Fruit fly (Drosophila melanogaster) whole organism, wandering third instar larva: Measurements from ENCODE around the gene CG10993.

ENCODE experiments used
- Abd-B ChIP-seq: fragments of >200 bp; optimal IDR thresholded peaks from 2 replicates; lab custom pipeline; 2017; ENCODE audit warnings: missing biosample characterization, missing genetic modification characterization
- CG32264 ChIP-seq: fragments of 200-800 bp; sonication (Bioruptor generic); optimal IDR thresholded peaks from 2 replicates; lab custom pipeline; 2016; ENCODE audit warnings: missing biosample characterization, missing genetic modification characterization
- CG9705 ChIP-seq: fragments of 200-800 bp; sonication (Bioruptor generic); optimal IDR thresholded peaks from 2 replicates; lab custom pipeline; 2018; ENCODE audit warnings: missing biosample characterization, mild to moderate bottlenecking, missing genetic modification characterization
- CrebA ChIP-seq: fragments of 200-800 bp; sonication (Bioruptor generic); optimal IDR thresholded peaks from 2 replicates; lab custom pipeline; 2016; ENCODE audit warnings: missing biosample characterization, mild to moderate bottlenecking, missing genetic modification characterization, borderline replicate concordance
- Dfd ChIP-seq: fragments of >200 bp; optimal IDR thresholded peaks from 2 replicates; lab custom pipeline; 2017; ENCODE audit warnings: missing biosample characterization, missing genetic modification characterization
- Dif ChIP-seq: fragments of 200-275, 200-300 bp; sonication (Bioruptor generic); optimal IDR thresholded peaks from 2 replicates; lab custom pipeline; 2018; ENCODE audit warnings: missing biosample characterization, missing genetic modification characterization; ENCODE audit not compliant: partially characterized antibody
- GATAd ChIP-seq: sonication (Bioruptor generic); optimal IDR thresholded peaks from 2 replicates; lab custom pipeline; 2016; ENCODE audit warnings: missing biosample characterization, missing genetic modification characterization
- HLH106 ChIP-seq: fragments of 200-800 bp; optimal IDR thresholded peaks from 3 replicates; lab custom pipeline; 2019; ENCODE audit warnings: missing biosample characterization, mild to moderate bottlenecking, missing genetic modification characterization, moderate library complexity
- Hnf4 ChIP-seq: fragments of 200-800 bp; sonication (Bioruptor generic); optimal IDR thresholded peaks from 2 replicates; lab custom pipeline; 2016; ENCODE audit warnings: missing biosample characterization, mild to moderate bottlenecking, missing genetic modification characterization
- Hr78 ChIP-seq: fragments of >200 bp; optimal IDR thresholded peaks from 2 replicates; lab custom pipeline; 2017; ENCODE audit warnings: missing biosample characterization, missing genetic modification characterization
- Hr83 ChIP-seq: fragments of 200-300 bp; sonication (Bioruptor generic); optimal IDR thresholded peaks from 2 replicates; lab custom pipeline; 2016; ENCODE audit warnings: missing biosample characterization, mild to moderate bottlenecking, missing genetic modification characterization, moderate library complexity; ENCODE audit not compliant: poor library complexity, severe bottlenecking
- Jra ChIP-seq: sonication (Bioruptor generic); optimal IDR thresholded peaks from 2 replicates; lab custom pipeline; 2016; ENCODE audit warnings: missing biosample characterization, missing genetic modification characterization
- Mio ChIP-seq: sonication (Bioruptor generic); optimal IDR thresholded peaks from 2 replicates; lab custom pipeline; 2016; ENCODE audit warnings: missing biosample characterization, missing genetic modification characterization
- Myc ChIP-seq: fragments of >200 bp; optimal IDR thresholded peaks from 2 replicates; lab custom pipeline; 2017
- N ChIP-seq: fragments of >200 bp; optimal IDR thresholded peaks from 2 replicates; lab custom pipeline; 2018; ENCODE audit warnings: missing biosample characterization, missing external identifiers, missing genetic modification characterization
- OdsH ChIP-seq: fragments of 200-800 bp; sonication (Bioruptor generic); optimal IDR thresholded peaks from 2 replicates; lab custom pipeline; 2016; ENCODE audit warnings: missing biosample characterization, mild to moderate bottlenecking, missing genetic modification characterization
- Rel ChIP-seq, 2 experiments: fragments of 200-800 bp; sonication (Bioruptor generic) in 1 of 2; optimal IDR thresholded peaks; 2 replicates in 1 of 2; 3 replicates in 1 of 2; lab custom pipeline; 2016 to 2019; ENCODE audit warnings: mild to moderate bottlenecking in 2 of 2, missing biosample characterization in 2 of 2, missing genetic modification characterization in 2 of 2, moderate library complexity in 1 of 2
- Sp1 ChIP-seq: fragments of 200-800 bp; sonication (Bioruptor generic); optimal IDR thresholded peaks from 3 replicates; lab custom pipeline; 2019; ENCODE audit warnings: missing biosample characterization, mild to moderate bottlenecking, missing genetic modification characterization, moderate library complexity
- Vsx2 ChIP-seq: fragments of 200-300, 225-300 bp; sonication (Bioruptor generic); optimal IDR thresholded peaks from 2 replicates; lab custom pipeline; 2018; ENCODE audit warnings: missing biosample characterization, missing genetic modification characterization; ENCODE audit not compliant: partially characterized antibody
- br ChIP-seq: fragments of 200-800 bp; sonication (Bioruptor generic); optimal IDR thresholded peaks from 2 replicates; lab custom pipeline; 2016; ENCODE audit warnings: missing biosample characterization, missing genetic modification characterization
- brk ChIP-seq: fragments of 200-800 bp; sonication (Bioruptor generic); optimal IDR thresholded peaks from 2 replicates; lab custom pipeline; 2016; ENCODE audit warnings: missing biosample characterization, mild to moderate bottlenecking, missing genetic modification characterization
- dl ChIP-seq, 2 experiments: fragments of 175-275, 200-275 bp in 1 of 2; fragments of 200-275 bp in 1 of 2; sonication (Bioruptor generic); optimal IDR thresholded peaks; lab custom pipeline; 2018; ENCODE audit warnings: mild to moderate bottlenecking in 2 of 2, missing biosample characterization in 2 of 2, missing genetic modification characterization in 2 of 2, moderate library complexity in 2 of 2; ENCODE audit not compliant: partially characterized antibody in 2 of 2, insufficient read depth in 1 of 2
- dmrt93B ChIP-seq: fragments of 200-800 bp; sonication (Bioruptor generic); optimal IDR thresholded peaks from 2 replicates; lab custom pipeline; 2018; ENCODE audit warnings: missing biosample characterization, mild to moderate bottlenecking, missing genetic modification characterization
- dsf ChIP-seq: sonication (Bioruptor generic); optimal IDR thresholded peaks from 2 replicates; lab custom pipeline; 2016; ENCODE audit warnings: missing biosample characterization, missing genetic modification characterization, borderline replicate concordance
- ey ChIP-seq: fragments of 200-800 bp; sonication (Bioruptor generic); optimal IDR thresholded peaks from 2 replicates; lab custom pipeline; 2016; ENCODE audit warnings: missing biosample characterization, missing genetic modification characterization
- foxo ChIP-seq, 2 experiments: fragments of 200-800 bp; sonication (Bioruptor generic); optimal IDR thresholded peaks; 2 replicates in 1 of 2; 3 replicates in 1 of 2; lab custom pipeline; 2016 to 2017; ENCODE audit warnings: missing biosample characterization in 2 of 2, missing genetic modification characterization in 2 of 2
- fru ChIP-seq: fragments of 200-800 bp; sonication (Bioruptor generic); optimal IDR thresholded peaks from 3 replicates; lab custom pipeline; 2016; ENCODE audit warnings: missing biosample characterization, mild to moderate bottlenecking, missing genetic modification characterization
- h ChIP-seq: fragments of 200-800 bp; sonication (Bioruptor generic); optimal IDR thresholded peaks from 3 replicates; lab custom pipeline; 2016; ENCODE audit warnings: missing biosample characterization, mild to moderate bottlenecking, missing genetic modification characterization
- jim ChIP-seq: fragments of 175-275, 200-325 bp; sonication (Bioruptor generic); optimal IDR thresholded peaks from 2 replicates; lab custom pipeline; 2016; ENCODE audit warnings: missing biosample characterization, mild to moderate bottlenecking, missing genetic modification characterization
- lola ChIP-seq: fragments of >200 bp; optimal IDR thresholded peaks from 2 replicates; lab custom pipeline; 2017; ENCODE audit warnings: missing biosample characterization, missing genetic modification characterization
- pan ChIP-seq: fragments of >200 bp; optimal IDR thresholded peaks from 2 replicates; lab custom pipeline; 2017
- psq ChIP-seq: fragments of 200-800 bp; sonication (Bioruptor generic); optimal IDR thresholded peaks from 3 replicates; lab custom pipeline; 2017; ENCODE audit warnings: missing biosample characterization, mild to moderate bottlenecking, missing genetic modification characterization, moderate library complexity
- rgr ChIP-seq: fragments of 200-800 bp; sonication (Bioruptor generic); optimal IDR thresholded peaks from 3 replicates; lab custom pipeline; 2016; ENCODE audit warnings: missing biosample characterization, mild to moderate bottlenecking, missing genetic modification characterization
- sage ChIP-seq: fragments of 200-800 bp; sonication (Bioruptor generic); optimal IDR thresholded peaks from 2 replicates; lab custom pipeline; 2016; ENCODE audit warnings: missing biosample characterization, mild to moderate bottlenecking, missing genetic modification characterization
- sv ChIP-seq: fragments of 200-800 bp; sonication (Bioruptor generic); optimal IDR thresholded peaks from 3 replicates; lab custom pipeline; 2016; ENCODE audit warnings: missing biosample characterization, missing genetic modification characterization
- tai ChIP-seq: sonication (Bioruptor generic); optimal IDR thresholded peaks from 2 replicates; lab custom pipeline; 2016; ENCODE audit warnings: missing biosample characterization, missing genetic modification characterization
- usp ChIP-seq: fragments of >200 bp; optimal IDR thresholded peaks from 2 replicates; lab custom pipeline; 2017; ENCODE audit warnings: missing biosample characterization, missing genetic modification characterization
- woc ChIP-seq: sonication (Bioruptor generic); optimal IDR thresholded peaks from 2 replicates; lab custom pipeline; 2016; ENCODE audit warnings: missing biosample characterization, mild to moderate bottlenecking, missing genetic modification characterization

CG10993 gene

dm6 chrX:13791011-13791410, at the start of gene CG10993:
Gene CG10993 (minus strand): TSS chrX:13791111.
- TF ChIP-seq tai (GFP tag; lab: Kevin White, UChicago) (no peak), Jra (GFP tag; lab: Kevin White, UChicago) (no peak), CG9705 (GFP tag; lab: Kevin White, UChicago) (no peak), Sp1 (GFP tag; lab: Kevin White, UChicago) (no peak), OdsH (no peak), CG32264 (GFP tag; lab: Kevin White, UChicago) (no peak), fru (GFP tag; lab: Kevin White, UChicago) (no peak), Myc (lab: Kevin White, UChicago) (no peak), psq (GFP tag; lab: Kevin White, UChicago) (no peak), usp (GFP tag; lab: Kevin White, UChicago) (no peak), CrebA (GFP tag; lab: Kevin White, UChicago) (no peak), sage (GFP tag; lab: Kevin White, UChicago) (no peak), GATAd (GFP tag; lab: Kevin White, UChicago) (no peak), jim (GFP tag; lab: Kevin White, UChicago) (no peak), Hnf4 (GFP tag; lab: Kevin White, UChicago) (no peak), dl (GFP tag; optimal IDR thresholded peaks at IDR 0.05; lab: Kevin White, UChicago; ENCODE audit: insufficient read depth in 1 of 2, partially characterized antibody in 2 of 2) (no peak), sv (GFP tag; lab: Kevin White, UChicago) (no peak), Rel (GFP tag; optimal IDR thresholded peaks at IDR 0.05; lab: Kevin White, UChicago) (no peak), Rel (tag; optimal IDR thresholded peaks at IDR 0.05; lab: Kevin White, UChicago) (no peak), brk (GFP tag; lab: Kevin White, UChicago) (no peak)

DNA sequence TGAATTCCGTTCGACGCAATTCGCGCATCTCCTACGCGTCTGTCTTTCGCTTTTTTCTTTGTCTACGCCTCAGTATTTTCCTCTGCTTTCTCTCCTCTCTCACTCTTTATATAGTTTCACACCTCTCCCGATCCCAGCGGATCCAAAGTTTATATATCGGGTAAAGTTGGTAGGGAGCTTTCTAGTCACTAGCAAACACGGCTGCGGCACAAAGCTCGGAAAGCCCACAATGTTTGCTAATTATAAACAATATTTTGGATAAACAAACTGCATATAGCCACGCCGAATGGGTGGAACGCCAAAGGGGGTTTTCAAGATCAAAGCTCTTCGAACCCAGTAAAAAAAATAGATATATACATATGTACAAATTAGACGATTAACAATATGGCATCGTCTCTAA, 49.2 kb upstream of the CG10993 start:
- peak; percentile 81 for TF ChIP-seq rgr
- TF ChIP-seq GATAd (GFP tag; lab: Kevin White, UChicago) = no peak
- TF ChIP-seq Rel (GFP tag; optimal IDR thresholded peaks at IDR 0.05; lab: Kevin White, UChicago) = no peak
- peak; percentile 15 for TF ChIP-seq Rel (tag; optimal IDR thresholded peaks at IDR 0.05; lab: Kevin White, UChicago)

DNA sequence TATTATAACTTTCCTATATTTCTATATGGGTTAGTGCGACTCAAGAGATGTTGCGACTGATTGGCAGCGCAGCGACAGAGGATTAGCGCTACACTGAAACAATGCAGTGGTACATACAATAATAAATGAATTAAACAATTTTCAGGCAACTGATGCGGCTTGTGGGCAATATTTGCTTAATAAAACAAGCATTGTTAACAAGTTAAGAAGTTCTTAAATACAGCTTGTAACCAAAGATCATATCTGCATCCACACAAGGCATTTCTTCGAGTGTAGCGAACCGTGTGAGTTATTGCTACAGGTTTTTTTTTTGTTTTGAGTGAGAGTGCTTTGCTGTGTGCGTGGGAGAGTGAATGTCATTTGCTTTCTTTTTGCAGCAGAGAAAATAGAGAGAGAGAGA, 48.0 kb upstream of the CG10993 start:
- TF ChIP-seq tai (GFP tag; lab: Kevin White, UChicago) (peak; percentile 76), Myc (lab: Kevin White, UChicago) (no peak), dsf (no peak), OdsH (peak; percentile 86), Hr83 (GFP tag; lab: Kevin White, UChicago) (no peak), CG32264 (GFP tag; lab: Kevin White, UChicago) (peak; percentile 88), Hr78 (no peak), foxo (GFP tag; optimal IDR thresholded peaks at IDR 0.05; lab: Kevin White, UChicago) (peak; percentile 70 to 91), Abd-B (GFP tag; lab: Kevin White, UChicago) (no peak), woc (GFP tag; lab: Kevin White, UChicago) (peak; percentile 71), jim (GFP tag; lab: Kevin White, UChicago) (no peak), dl (GFP tag; optimal IDR thresholded peaks at IDR 0.05; lab: Kevin White, UChicago; ENCODE audit: insufficient read depth in 1 of 2, partially characterized antibody in 2 of 2) (peak in 1 of 2 experiments; percentile 14), Hnf4 (GFP tag; lab: Kevin White, UChicago) (peak; percentile 89), rgr (peak; percentile 93), GATAd (GFP tag; lab: Kevin White, UChicago) (peak; percentile 22), Dfd (GFP tag; lab: Kevin White, UChicago) (no peak), sv (GFP tag; lab: Kevin White, UChicago) (peak; percentile 77), ey (GFP tag; lab: Kevin White, UChicago) (peak; percentile 94), dmrt93B (GFP tag; lab: Kevin White, UChicago) (peak; percentile 73), fru (GFP tag; lab: Kevin White, UChicago) (peak; percentile 91), Rel (GFP tag; optimal IDR thresholded peaks at IDR 0.05; lab: Kevin White, UChicago) (peak; percentile 66), Rel (tag; optimal IDR thresholded peaks at IDR 0.05; lab: Kevin White, UChicago) (peak; percentile 37), Mio (peak; percentile 57), Vsx2 (GFP tag; lab: Kevin White, UChicago) (no peak), h (GFP tag; lab: Kevin White, UChicago) (peak; percentile 93), brk (GFP tag; lab: Kevin White, UChicago) (peak; percentile 78), pan (no peak), Jra (GFP tag; lab: Kevin White, UChicago) (peak; percentile 70), br (peak; percentile 92), usp (GFP tag; lab: Kevin White, UChicago) (no peak), Dif (GFP tag; lab: Kevin White, UChicago) (no peak), CrebA (GFP tag; lab: Kevin White, UChicago) (no peak), lola (GFP tag; lab: Kevin White, UChicago) (no peak), Sp1 (GFP tag; lab: Kevin White, UChicago) (peak; percentile 81), sage (GFP tag; lab: Kevin White, UChicago) (peak; percentile 66), psq (GFP tag; lab: Kevin White, UChicago) (peak; percentile 81), N (GFP tag; lab: Kevin White, UChicago) (no peak), HLH106 (tag; lab: Kevin White, UChicago) (peak; percentile 75), CG9705 (GFP tag; lab: Kevin White, UChicago) (peak; percentile 59)
